Worm (Caenorhabditis elegans) whole organism, early embryonic: Measurements from ENCODE around the gene pstk-1.

ENCODE experiments used
- ama-1 ChIP-seq: fragments of 150-350 bp; optimal IDR thresholded peaks from 2 replicates; lab custom pipeline; 2014
- ceh-36 ChIP-seq: sonication (generic microtip); optimal IDR thresholded peaks from 2 replicates; lab custom pipeline; 2016; ENCODE audit warnings: missing genetic modification characterization, inconsistent platforms, missing compliant biosample characterization

DNA sequence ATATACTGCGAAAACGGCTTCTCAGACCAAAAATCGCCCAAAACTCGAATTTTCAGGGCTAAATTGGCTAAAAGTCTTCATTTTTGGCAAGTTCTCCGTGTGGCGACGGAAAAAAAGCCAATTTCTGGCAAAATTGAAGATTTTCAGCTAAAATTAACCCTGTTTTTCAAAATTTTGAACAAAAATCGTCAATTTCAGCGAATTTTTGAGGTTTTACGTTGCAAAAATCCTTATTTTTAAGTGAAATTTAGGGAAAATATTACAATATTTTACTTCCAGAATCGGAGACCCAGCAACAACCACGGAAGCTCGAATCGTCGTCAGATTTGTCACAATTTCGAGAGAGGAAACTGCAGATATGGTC, 38.2 kb upstream of the pstk-1 start:
- TF ChIP-seq ceh-36 (no peak), ama-1 (no peak)
